Fruit fly (Drosophila melanogaster) whole organism, larva: ENCODE results near the gene CG10029.

Source experiments
- noc ChIP-seq: fragments of 200-800 bp; sonication (Bioruptor generic); optimal IDR thresholded peaks from 3 replicates; lab custom pipeline; 2019; ENCODE audit warnings: missing biosample characterization, mild to moderate bottlenecking, missing genetic modification characterization, moderate library complexity

CG10029 gene

dm6 chr3R:7317107-7317506, at the start of gene CG10029:
Gene CG10029, minus strand, starts transcription at chr3R:7317207.
- TF ChIP-seq noc (tag; lab: Kevin White, UChicago) = no peak

DNA sequence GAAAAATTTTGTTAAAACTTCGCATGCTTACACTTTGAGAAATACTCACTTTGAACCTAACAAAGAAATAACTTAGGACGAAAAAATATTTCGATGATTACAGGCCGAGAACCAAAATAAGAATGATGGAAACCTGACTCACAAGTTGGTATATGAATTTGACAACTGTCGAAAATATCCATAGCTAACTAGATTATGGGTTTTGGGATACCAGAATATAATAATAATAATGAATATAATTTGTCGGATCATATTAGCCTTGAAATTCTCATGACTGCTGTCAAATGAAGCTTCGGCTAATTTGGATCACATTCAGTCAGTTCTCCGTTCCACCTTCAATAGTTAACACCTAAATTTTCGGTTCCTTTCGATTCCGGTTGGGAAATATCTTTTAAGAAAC, 48.5 kb upstream of the CG10029 start, which contains the start of the genes Mst84Db and Mst84Da:
TSS of gene Mst84Db (minus strand) at position 101 of the 400 bp plus-strand sequence.
TSS of gene Mst84Da (plus strand) at position 324 of the 400 bp plus-strand sequence.
- no peak for TF ChIP-seq noc (tag; lab: Kevin White, UChicago)

DNA sequence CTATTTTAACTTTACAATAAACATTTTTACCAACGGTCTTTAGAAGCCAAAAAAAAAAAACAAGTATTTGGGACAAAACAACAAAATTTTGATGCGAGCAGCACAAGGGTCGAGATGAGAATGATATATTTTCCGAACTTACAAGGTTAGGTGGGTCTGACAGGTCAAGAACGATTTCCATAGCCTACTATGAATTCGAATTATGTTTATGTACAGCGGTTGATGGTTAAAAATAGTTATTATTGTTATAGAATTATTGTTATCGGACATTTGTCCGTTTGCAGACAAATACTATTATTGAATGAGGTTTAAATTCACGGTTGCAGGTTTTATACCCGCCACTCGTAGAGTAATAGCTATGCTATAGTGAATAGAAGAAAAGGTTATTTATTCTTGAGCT, 47.6 kb upstream of the CG10029 start, which contains the start of gene Mst84Dc:
TSS of gene Mst84Dc (minus strand) at position 101 of the 400 bp plus-strand sequence.
- TF ChIP-seq noc (tag; lab: Kevin White, UChicago) = no peak

DNA sequence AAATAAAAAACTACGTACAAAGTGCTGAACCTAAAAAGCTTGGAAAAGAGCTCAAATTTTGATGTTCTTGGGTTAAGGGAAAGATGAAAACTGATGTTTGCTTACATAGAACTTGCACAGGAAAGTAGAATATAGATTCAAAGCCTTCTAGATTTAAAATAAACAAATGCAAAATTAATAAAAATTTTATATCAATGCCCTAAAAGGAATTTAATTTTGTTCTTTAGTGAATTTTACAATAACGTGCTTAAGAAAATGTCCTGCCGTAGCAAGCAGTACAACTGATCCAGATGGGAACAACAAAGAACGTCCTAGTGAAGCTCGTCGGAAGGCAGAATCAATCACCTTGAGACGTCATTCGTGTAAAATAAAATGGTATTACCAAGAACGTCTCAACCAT, 46.7 kb upstream of the CG10029 start, which contains the start of gene Mst84Dd:
TSS of gene Mst84Dd (minus strand) at position 101 of the 400 bp plus-strand sequence.
- TF ChIP-seq noc (tag; lab: Kevin White, UChicago) = no peak

dm6 chr3R:7362023-7362422, 45.0 kb upstream of the CG10029 start, which contains the start of gene CG17944:
Gene CG17944, minus strand, starts transcription at chr3R:7362123.
- TF ChIP-seq noc (tag; lab: Kevin White, UChicago) = no peak

dm6 chr3R:7349452-7349851, 32.4 kb upstream of the CG10029 start, which contains the start of gene CG43290:
Gene CG43290, minus strand, starts transcription at chr3R:7349552.
- no peak for TF ChIP-seq noc (tag; lab: Kevin White, UChicago)

- TF ChIP-seq noc (tag; lab: Kevin White, UChicago) = no peak
Observed at dm6 chr3R:7346445-7346844, 29.4 kb upstream of the CG10029 start, which contains the start of gene nxf4. Gene nxf4, plus strand, starts transcription at chr3R:7346730.

- TF ChIP-seq noc (tag; lab: Kevin White, UChicago) = no peak
Observed at dm6 chr3R:7344769-7345168, 27.8 kb upstream of the CG10029 start, which contains the start of gene CG31496. Gene CG31496, plus strand, starts transcription at chr3R:7345069.

DNA sequence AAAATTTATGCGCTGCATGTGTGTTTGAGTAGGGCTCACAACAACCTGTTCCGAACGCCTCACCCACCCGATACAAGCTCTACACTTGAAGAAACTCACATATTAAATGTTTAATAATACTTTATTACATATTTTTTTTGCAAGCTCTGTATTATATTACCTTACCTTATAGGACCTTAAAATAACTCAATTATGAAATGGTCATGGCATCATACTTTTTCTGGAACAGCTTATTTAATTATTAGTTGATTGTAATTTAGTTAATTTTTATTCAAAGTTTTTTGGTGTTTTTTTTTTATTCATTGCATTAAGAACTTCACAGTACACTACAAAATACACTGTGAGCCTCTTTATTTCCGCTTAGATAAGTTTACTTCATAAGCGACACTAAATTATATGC, 19.4 kb upstream of the CG10029 start:
- TF ChIP-seq noc (tag; lab: Kevin White, UChicago) = no peak

DNA sequence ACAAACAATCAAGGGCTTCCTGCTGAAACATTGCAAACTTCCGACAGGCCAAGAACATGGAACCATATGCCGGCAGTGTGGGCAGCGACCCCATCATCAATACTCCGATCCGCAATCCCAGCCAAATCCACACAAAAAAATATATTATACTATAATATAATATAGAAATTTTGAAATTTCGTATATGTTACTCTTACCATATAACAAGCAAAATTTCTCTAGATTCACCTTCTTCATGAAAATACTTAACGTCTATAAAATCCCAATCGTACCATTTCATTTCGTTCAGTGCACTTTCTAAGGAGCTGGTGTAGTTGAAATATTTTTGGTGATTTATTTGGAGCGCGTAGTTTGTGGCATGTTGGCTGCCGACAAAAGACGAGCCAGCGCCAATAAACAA, 17.6 kb upstream of the CG10029 start:
- TF ChIP-seq noc (tag; lab: Kevin White, UChicago) = no peak

dm6 chr3R:7330695-7331094, 13.7 kb upstream of the CG10029 start:
- no peak for TF ChIP-seq noc (tag; lab: Kevin White, UChicago)

dm6 chr3R:7326200-7326599, 9.2 kb upstream of the CG10029 start:
- TF ChIP-seq noc (tag; lab: Kevin White, UChicago) = no peak

- TF ChIP-seq noc (tag; lab: Kevin White, UChicago) = no peak
Observed at dm6 chr3R:7322549-7322948, 5.5 kb upstream of the CG10029 start.

DNA sequence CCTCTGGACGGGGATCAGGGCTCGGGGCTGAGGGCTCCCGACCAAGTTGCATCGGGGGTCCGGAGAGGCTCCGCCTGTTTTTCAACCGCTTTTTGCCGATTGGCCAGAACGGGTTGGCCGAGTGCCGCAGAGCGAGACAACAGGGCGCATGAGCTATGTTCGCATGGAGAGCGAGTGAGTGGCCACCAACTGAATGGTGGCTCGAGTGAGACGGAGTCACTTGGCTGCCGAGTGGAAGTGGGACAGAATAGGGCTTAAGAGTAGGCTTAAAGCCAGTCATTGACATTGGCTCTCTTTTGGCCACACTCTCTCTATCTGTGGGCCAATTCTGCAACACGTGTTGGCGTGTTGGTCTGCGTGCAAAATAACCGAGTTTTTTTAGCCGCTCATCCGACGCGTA, 4.0 kb downstream of the CG10029 start:
- no peak for TF ChIP-seq noc (tag; lab: Kevin White, UChicago)

- TF ChIP-seq noc (tag; lab: Kevin White, UChicago) = no peak
Observed at dm6 chr3R:7310576-7310975, 6.4 kb downstream of the CG10029 start.

- no peak for TF ChIP-seq noc (tag; lab: Kevin White, UChicago)
Observed at dm6 chr3R:7309579-7310037, 7.4 kb downstream of the CG10029 start, which contains the start of gene rn. Gene rn, minus strand, starts transcription at chr3R:7309629.

DNA sequence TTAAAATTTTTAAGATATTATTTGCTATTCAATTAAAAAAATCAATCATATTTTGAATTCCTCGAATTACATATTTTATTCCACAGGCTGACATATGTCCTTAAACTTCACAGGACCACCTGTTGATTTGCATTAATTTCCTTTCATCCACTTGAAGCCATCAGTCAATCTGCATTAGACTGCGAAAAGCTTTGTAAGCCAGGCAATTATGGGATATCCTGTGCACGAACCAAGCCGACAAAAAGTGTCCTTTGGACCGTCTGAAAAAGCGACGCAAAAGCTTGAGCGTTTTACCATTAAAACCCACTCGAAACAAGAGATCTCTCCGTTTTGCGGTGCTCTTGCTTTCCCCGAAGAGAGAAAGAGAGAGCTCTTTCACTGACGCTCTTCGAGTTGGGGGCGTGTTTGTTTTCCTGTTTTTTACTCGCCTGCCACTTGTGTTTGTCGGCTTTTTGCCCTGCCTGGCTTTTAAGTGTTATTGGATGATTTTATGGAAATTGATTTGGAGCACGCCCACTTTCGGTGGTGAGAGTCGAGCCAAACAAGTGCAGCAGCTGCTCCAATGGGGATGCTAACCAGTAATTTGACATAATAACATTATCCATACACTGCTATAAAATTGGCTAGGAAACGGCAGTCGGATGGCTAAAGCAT, 10.3 kb downstream of the CG10029 start:
- no peak for TF ChIP-seq noc (tag; lab: Kevin White, UChicago)
